Worm (Caenorhabditis elegans) whole organism, L1 larva: ENCODE data around the gene F48B9.1.

Experiments
- Y116A8C.19 ChIP-seq: sonication (generic microtip); optimal IDR thresholded peaks from 2 replicates; lab custom pipeline; 2016; ENCODE audit warnings: missing compliant biosample characterization, missing genetic modification characterization, borderline replicate concordance
- alr-1 ChIP-seq: fragments of 200-800 bp; sonication (Bioruptor generic); optimal IDR thresholded peaks from 2 replicates; lab custom pipeline; 2018; ENCODE audit warnings: borderline replicate concordance, mild to moderate bottlenecking, missing genetic modification characterization, missing compliant biosample characterization
- ces-1 ChIP-seq: fragments of 150-350 bp; optimal IDR thresholded peaks from 2 replicates; lab custom pipeline; 2014; ENCODE audit warnings: missing biosample characterization, missing genetic modification reagents, missing genetic modification characterization
- elt-2 ChIP-seq: sonication (generic microtip); optimal IDR thresholded peaks from 2 replicates; lab custom pipeline; 2016; ENCODE audit warnings: missing genetic modification characterization, mild to moderate bottlenecking, inconsistent platforms, missing compliant biosample characterization, missing genetic modification reagents
- lin-13 ChIP-seq: fragments of 150-350 bp; optimal IDR thresholded peaks from 2 replicates; lab custom pipeline; 2014; ENCODE audit warnings: missing biosample characterization, missing genetic modification reagents, missing genetic modification characterization
- mdl-1 ChIP-seq, 2 experiments: fragments of 150-350 bp; optimal IDR thresholded peaks; 2 replicates each; lab custom pipeline; 2014 to 2017; ENCODE audit warnings: missing biosample characterization in 2 of 2, missing genetic modification characterization in 2 of 2, inconsistent platforms in 1 of 2
- mep-1 ChIP-seq: fragments of 150-350 bp; optimal IDR thresholded peaks from 2 replicates; lab custom pipeline; 2014; ENCODE audit warnings: missing biosample characterization, missing genetic modification characterization
- nhr-12 ChIP-seq: sonication (generic microtip); optimal IDR thresholded peaks from 2 replicates; lab custom pipeline; 2017; ENCODE audit warnings: missing biosample characterization, missing genetic modification characterization
- unc-62 ChIP-seq: fragments of 150-350 bp; optimal IDR thresholded peaks from 2 replicates; lab custom pipeline; 2014; ENCODE audit warnings: missing biosample characterization, missing genetic modification reagents, missing genetic modification characterization

DNA sequence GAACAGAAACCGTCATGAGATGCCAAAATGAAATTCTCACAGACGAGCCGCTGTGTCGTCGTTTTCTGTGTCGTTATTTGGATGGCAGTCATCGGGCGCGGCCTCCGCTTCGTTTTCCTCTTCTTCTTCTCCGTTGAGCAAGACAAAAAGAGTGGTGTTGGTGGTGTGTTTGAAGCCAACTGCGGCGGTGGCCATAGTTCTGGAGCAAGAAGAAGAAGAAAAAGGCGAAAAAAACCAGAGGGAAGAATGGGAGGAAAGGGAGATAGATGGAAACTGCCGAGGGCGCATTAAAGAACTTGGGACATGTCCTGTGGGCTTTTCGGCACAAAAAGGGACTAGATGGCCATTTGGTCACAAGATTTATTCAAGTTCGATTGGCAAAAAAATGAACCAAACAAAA, 49.0 kb upstream of the F48B9.1 start, which contains the start of gene F53B1.9:
- TF ChIP-seq mep-1 (tag; lab: Kevin White, UChicago) (no peak), Y116A8C.19 (no peak), mdl-1 (tag; optimal IDR thresholded peaks at IDR 0.05; lab: Kevin White, UChicago) (no peak), unc-62 (GFP tag; lab: Kevin White, UChicago) (no peak), lin-13 (GFP tag; lab: Kevin White, UChicago) (no peak), elt-2 (tag; lab: Kevin White, UChicago) (no peak), nhr-12 (no peak), ces-1 (no peak), alr-1 (no peak)
